Worm (Caenorhabditis elegans) whole organism, young adult: Measurements from ENCODE around the gene Y38F2AR.10.
A peak's percentile ranks its signal among the peaks of the same experiment; 100 is the strongest.

Experiments used
- pha-4 ChIP-seq: fragments of 150-350 bp; sonication (generic microtip); optimal IDR thresholded peaks from 2 replicates; lab custom pipeline; 2014; ENCODE audit warnings: missing biosample characterization, missing genetic modification reagents, missing genetic modification characterization
- snpc-4 ChIP-seq, 5 experiments: fragments of 150-350 bp in 1 of 5; sonication (generic microtip) in 4 of 5; optimal IDR thresholded peaks; 2 replicates each; lab custom pipeline; 2014 to 2018; ENCODE audit warnings: missing genetic modification characterization in 5 of 5, missing biosample characterization in 3 of 5, antibody characterized with exemption in 2 of 5, mild to moderate bottlenecking in 2 of 5, missing compliant biosample characterization in 2 of 5, missing genotype in 2 of 5, moderate library complexity in 2 of 5, missing genetic modification reagents in 1 of 5
- ztf-3 ChIP-seq: fragments of 200-800 bp; sonication (Bioruptor generic); optimal IDR thresholded peaks from 2 replicates; lab custom pipeline; 2018; ENCODE audit warnings: mild to moderate bottlenecking, missing genetic modification characterization, missing compliant biosample characterization

ce11 chrIV:2387970-2388705 lies 11.2 kb downstream of the Y38F2AR.10 start, which contains the start of gene sec-61.B:
- TF ChIP-seq ztf-3 (GFP tag; lab: Kevin White, UChicago) (no peak), pha-4 (tag; lab: Kevin White, UChicago) (no peak), snpc-4 (GFP tag; optimal IDR thresholded peaks at IDR 0.05; lab: Kevin White, UChicago) (no peak), snpc-4 (tag; optimal IDR thresholded peaks at IDR 0.05; lab: Kevin White, UChicago) (peak in 1 of 4 experiments; percentile 6)
